Fruit fly (Drosophila melanogaster): Measurements from ENCODE around the gene Pus1.

The Pus1 gene

dm6 chr3R:20549017-20549854 is 43.2 kb downstream of the Pus1 start (continued):
- TF ChIP-seq CG14441 (GFP tag; IDR thresholded peaks at IDR 0.05) = peak; percentile 47; the same call in 1 of the 2 replicates
- TF ChIP-seq grn (GFP tag; optimal IDR thresholded peaks at IDR 0.05) = no peak
- no peak for TF ChIP-seq dpn (GFP tag; optimal IDR thresholded peaks at IDR 0.05)
- TF ChIP-seq ci (GFP tag; IDR thresholded peaks at IDR 0.05) = 0 out of 3 replicates have a peak, but pooled peaks have one; percentile 10
- TF ChIP-seq Ets97D (GFP tag; optimal IDR thresholded peaks at IDR 0.05) = no peak
- TF ChIP-seq lbe (GFP tag; optimal IDR thresholded peaks at IDR 0.05) = no peak
- TF ChIP-seq lab (GFP tag; optimal IDR thresholded peaks at IDR 0.05) = peak; percentile 64
- no peak for TF ChIP-seq CG31441 (GFP tag; IDR thresholded peaks at IDR 0.05)
- TF ChIP-seq dysf (GFP tag; IDR thresholded peaks at IDR 0.05) = 0 out of 3 replicates have a peak, but pooled peaks have one; percentile 16
- no peak for TF ChIP-seq Elba2 (GFP tag; optimal IDR thresholded peaks at IDR 0.05)
- TF ChIP-seq bsh (GFP tag; optimal IDR thresholded peaks at IDR 0.05) = no peak
- TF ChIP-seq rib (GFP tag; IDR thresholded peaks at IDR 0.05) = peak; percentile 59
- no peak for TF ChIP-seq Meics (GFP tag; optimal IDR thresholded peaks at IDR 0.05)
- TF ChIP-seq ind (GFP tag; optimal IDR thresholded peaks at IDR 0.05) = peak; percentile 26
- no peak for TF ChIP-seq tgo (GFP tag; IDR thresholded peaks at IDR 0.05)
- TF ChIP-seq ftz-f1 (GFP tag; optimal IDR thresholded peaks at IDR 0.05) = no peak
- no peak for TF ChIP-seq CG10654 (GFP tag; optimal IDR thresholded peaks at IDR 0.05)
- no peak for TF ChIP-seq CG31224 (GFP tag; IDR thresholded peaks at IDR 0.05)
- peak; percentile 43 for TF ChIP-seq CG12769 (tag; optimal IDR thresholded peaks at IDR 0.05)
- no peak for TF ChIP-seq PHDP (tag; optimal IDR thresholded peaks at IDR 0.05)
- no peak for TF ChIP-seq CHES-1-like (GFP tag; optimal IDR thresholded peaks at IDR 0.05)
- TF ChIP-seq CG42726 (GFP tag; IDR thresholded peaks at IDR 0.05; ENCODE audit: partially characterized antibody) = no peak
- peak; percentile 79 for TF ChIP-seq Med (GFP tag)
- TF ChIP-seq abd-A (tag; optimal IDR thresholded peaks at IDR 0.05) = no peak
- TF ChIP-seq Xbp1 (GFP tag; optimal IDR thresholded peaks at IDR 0.05) = no peak
- no peak for TF ChIP-seq ash1 (GFP tag; optimal IDR thresholded peaks at IDR 0.05)
- no peak for TF ChIP-seq CG7839 (tag; optimal IDR thresholded peaks at IDR 0.05)
- TF ChIP-seq CG18599 (GFP tag; optimal IDR thresholded peaks at IDR 0.05) = peak; percentile 27
- TF ChIP-seq kni (GFP tag; optimal IDR thresholded peaks at IDR 0.05) = no peak
- no peak for TF ChIP-seq cg (GFP tag; optimal IDR thresholded peaks at IDR 0.05)
- no peak for TF ChIP-seq CG16863 (GFP tag; optimal IDR thresholded peaks at IDR 0.05)
- TF ChIP-seq her (GFP tag; optimal IDR thresholded peaks at IDR 0.05) = peak; percentile 19
- no peak for TF ChIP-seq CG16779 (GFP tag; IDR thresholded peaks at IDR 0.05)
- TF ChIP-seq CG8290 (GFP tag; optimal IDR thresholded peaks at IDR 0.05) = no peak
- TF ChIP-seq CG8290 (tag; optimal IDR thresholded peaks at IDR 0.05) = peak in 1 of 2 experiments; percentile 56
- 0 out of 3 replicates have a peak, but pooled peaks have one; percentile 7 for TF ChIP-seq CG11695 (GFP tag; IDR thresholded peaks at IDR 0.05)
- TF ChIP-seq row (GFP tag; IDR thresholded peaks at IDR 0.05) = peak; percentile 66
- TF ChIP-seq CG32532 (GFP tag; IDR thresholded peaks at IDR 0.05) = no peak
- no peak for TF ChIP-seq CG17385 (GFP tag; optimal IDR thresholded peaks at IDR 0.05)
- no peak for TF ChIP-seq CG3847 (GFP tag; IDR thresholded peaks at IDR 0.05)
- no peak for TF ChIP-seq CG5953 (GFP tag; IDR thresholded peaks at IDR 0.05)
- no peak for TF ChIP-seq CG2678 (tag; optimal IDR thresholded peaks at IDR 0.05)
- TF ChIP-seq zen (tag; optimal IDR thresholded peaks at IDR 0.05) = no peak
- no peak for TF ChIP-seq Ptx1 (GFP tag; IDR thresholded peaks at IDR 0.05)
- peak; percentile 47; the same call in 1 of the 2 replicates for TF ChIP-seq Rfx (GFP tag; IDR thresholded peaks at IDR 0.05)
- no peak for TF ChIP-seq seq (GFP tag; IDR thresholded peaks at IDR 0.05)
- peak; percentile 19 for TF ChIP-seq Ets65A (GFP tag)
- no peak for TF ChIP-seq CG12219 (GFP tag; optimal IDR thresholded peaks at IDR 0.05)
- TF ChIP-seq Oli (tag; optimal IDR thresholded peaks at IDR 0.05) = no peak
- TF ChIP-seq Stat92E (GFP tag; optimal IDR thresholded peaks at IDR 0.05) = no peak

Data from whole organism, embryonic.